Worm (Caenorhabditis elegans) whole organism, late embryonic: ENCODE data around the gene K04C2.5.

Experiments
- C38D4.7 ChIP-seq: fragments of 200-800 bp; sonication (Bioruptor generic); optimal IDR thresholded peaks from 2 replicates; lab custom pipeline; 2018; ENCODE audit warnings: mild to moderate bottlenecking, missing genetic modification characterization, moderate library complexity, missing compliant biosample characterization
- dve-1 ChIP-seq: sonication (generic microtip); optimal IDR thresholded peaks from 2 replicates; lab custom pipeline; 2017; ENCODE audit warnings: antibody characterized with exemption, mild to moderate bottlenecking, missing genetic modification characterization, missing compliant biosample characterization
- fkh-10 ChIP-seq: fragments of 150-350 bp; optimal IDR thresholded peaks from 2 replicates; lab custom pipeline; 2014; ENCODE audit warnings: missing biosample characterization, missing genetic modification reagents, missing genetic modification characterization
- npax-4 ChIP-seq: sonication (generic microtip); optimal IDR thresholded peaks from 2 replicates; lab custom pipeline; 2016; ENCODE audit warnings: missing genetic modification characterization, missing compliant biosample characterization
- odd-2 ChIP-seq: sonication (generic microtip); optimal IDR thresholded peaks from 2 replicates; lab custom pipeline; 2017; ENCODE audit warnings: antibody characterized with exemption, mild to moderate bottlenecking, missing genetic modification characterization, missing compliant biosample characterization

ce11 chrIII:6871668-6872067, 19.8 kb downstream of the K04C2.5 start:
- TF ChIP-seq npax-4 (tag; lab: Kevin White, UChicago) (no peak), fkh-10 (GFP tag; lab: Kevin White, UChicago) (no peak), odd-2 (tag; lab: Kevin White, UChicago) (no peak), dve-1 (tag; lab: Kevin White, UChicago) (no peak), C38D4.7 (GFP tag; lab: Kevin White, UChicago) (no peak)
